Worm (Caenorhabditis elegans) whole organism, L1 larva: ENCODE data around the gene fbxb-98.

ENCODE experiments used
- C04F5.9 ChIP-seq: sonication (generic microtip); optimal IDR thresholded peaks from 2 replicates; lab custom pipeline; 2016; ENCODE audit warnings: missing genetic modification characterization, missing compliant biosample characterization
- mep-1 ChIP-seq: fragments of 150-350 bp; optimal IDR thresholded peaks from 2 replicates; lab custom pipeline; 2014; ENCODE audit warnings: missing biosample characterization, missing genetic modification characterization

DNA sequence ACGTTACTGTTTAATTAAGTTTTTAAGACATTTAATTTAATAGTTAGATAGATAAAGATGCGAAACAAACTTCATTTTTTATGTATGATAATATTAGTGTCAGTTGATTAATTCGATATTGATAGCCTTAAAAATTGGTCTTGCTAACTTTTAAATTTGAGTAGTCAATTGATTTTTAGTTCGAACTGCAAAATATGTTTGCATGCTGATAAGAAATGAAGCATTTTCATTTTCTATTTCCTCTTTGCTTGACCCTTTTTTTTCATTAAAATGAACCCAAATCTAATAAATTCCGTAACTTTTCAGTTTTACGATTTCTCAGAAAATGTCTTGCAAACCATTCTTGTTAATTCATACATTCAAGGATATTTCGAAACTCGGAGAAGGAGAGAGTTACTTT, 42.7 kb downstream of the fbxb-98 start, which contains the start of gene math-22:
- TF ChIP-seq mep-1 (no peak), C04F5.9 (tag; lab: Kevin White, UChicago) (no peak)
